Worm (Caenorhabditis elegans) whole organism, young adult: ENCODE measurements around the gene fdgt-1.

Source experiments
- F52B5.7 ChIP-seq: sonication (generic microtip); optimal IDR thresholded peaks from 2 replicates; lab custom pipeline; 2016; ENCODE audit warnings: mild to moderate bottlenecking, missing genetic modification characterization, missing compliant biosample characterization
- K12H6.12 ChIP-seq: fragments of 200-800 bp; sonication (Bioruptor generic); optimal IDR thresholded peaks from 2 replicates; lab custom pipeline; 2018; ENCODE audit warnings: mild to moderate bottlenecking, missing genetic modification characterization, missing compliant biosample characterization
- T26A5.8 ChIP-seq: sonication (generic microtip); optimal IDR thresholded peaks from 2 replicates; lab custom pipeline; 2016; ENCODE audit warnings: missing genetic modification characterization, missing compliant biosample characterization
- ama-1 ChIP-seq, 3 experiments: fragments of 150-350 bp in 1 of 3; sonication (generic microtip) in 2 of 3; optimal IDR thresholded peaks; 2 replicates each; lab custom pipeline; 2014 to 2018; ENCODE audit warnings: missing biosample characterization in 2 of 3, missing genetic modification characterization in 2 of 3, missing genetic modification reagents in 2 of 3
- attf-5 ChIP-seq: fragments of 200-800 bp; sonication (Bioruptor generic); optimal IDR thresholded peaks from 2 replicates; lab custom pipeline; 2018; ENCODE audit warnings: mild to moderate bottlenecking, missing genetic modification characterization, missing compliant biosample characterization
- ceh-91 ChIP-seq: fragments of 200-800 bp; sonication (Bioruptor generic); IDR thresholded peaks from 2 replicates; pipeline ENCODE4 v1.3.6; 2022; ENCODE audit warnings: missing genetic modification reagents, missing genetic modification characterization, missing compliant biosample characterization
- madf-8 ChIP-seq: fragments of 200-800 bp; sonication (Bioruptor generic); conservative IDR thresholded peaks from 2 replicates; pipeline ENCODE4 v1.3.6; 2022; ENCODE audit warnings: missing genetic modification reagents, missing genetic modification characterization, missing compliant biosample characterization
- mel-28 ChIP-seq: sonication (generic microtip); optimal IDR thresholded peaks from 2 replicates; lab custom pipeline; 2016; ENCODE audit warnings: borderline replicate concordance, mild to moderate bottlenecking, missing genetic modification characterization, missing compliant biosample characterization
- nhr-120 ChIP-seq: fragments of 200-800 bp; sonication (Bioruptor generic); IDR thresholded peaks from 2 replicates; pipeline ENCODE4 v1.3.6; 2022; ENCODE audit warnings: missing genetic modification characterization, missing compliant biosample characterization
- snpc-1.1 ChIP-seq: sonication (generic microtip); optimal IDR thresholded peaks from 2 replicates; lab custom pipeline; 2017; ENCODE audit warnings: missing genetic modification characterization, mild to moderate bottlenecking, missing compliant biosample characterization, antibody characterized with exemption, moderate library complexity, missing genotype, missing genetic modification reagents; ENCODE audit not compliant: insufficient read depth
- snpc-4 ChIP-seq, 5 experiments: fragments of 150-350 bp in 1 of 5; sonication (generic microtip) in 4 of 5; optimal IDR thresholded peaks; 2 replicates each; lab custom pipeline; 2014 to 2018; ENCODE audit warnings: missing genetic modification characterization in 5 of 5, missing biosample characterization in 3 of 5, antibody characterized with exemption in 2 of 5, mild to moderate bottlenecking in 2 of 5, missing compliant biosample characterization in 2 of 5, missing genotype in 2 of 5, moderate library complexity in 2 of 5, missing genetic modification reagents in 1 of 5
- sptf-2 ChIP-seq: fragments of 200-800 bp; sonication (Bioruptor generic); optimal IDR thresholded peaks from 2 replicates; lab custom pipeline; 2018; ENCODE audit warnings: mild to moderate bottlenecking, missing genetic modification characterization, missing compliant biosample characterization
- unc-130 ChIP-seq: sonication (generic microtip); optimal IDR thresholded peaks from 2 replicates; lab custom pipeline; 2016; ENCODE audit warnings: missing genetic modification reagents, missing genetic modification characterization, missing compliant biosample characterization
- unc-62 ChIP-seq: fragments of 150-350 bp; optimal IDR thresholded peaks from 2 replicates; lab custom pipeline; 2014; ENCODE audit warnings: missing biosample characterization, missing genetic modification reagents, missing genetic modification characterization

DNA sequence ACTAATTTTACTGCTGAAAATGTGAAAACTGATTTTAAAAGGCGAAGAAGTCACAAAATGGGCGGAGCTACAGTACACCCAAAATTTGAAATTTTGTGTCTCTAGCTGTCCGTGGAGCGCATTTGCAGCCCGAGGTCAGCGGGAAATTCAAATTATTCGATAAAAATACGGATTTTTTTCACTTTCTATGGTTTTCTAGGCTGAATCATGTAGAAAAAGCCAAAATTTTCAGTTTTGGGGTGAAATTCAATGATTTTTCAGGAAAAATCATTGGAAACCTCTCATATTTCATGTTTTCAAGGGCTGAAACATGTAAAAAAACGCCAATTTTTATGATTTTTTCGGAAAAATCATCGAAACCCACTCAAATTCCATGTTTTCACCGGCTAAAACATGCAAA, 13.6 kb upstream of the fdgt-1 start:
- TF ChIP-seq ama-1 (optimal IDR thresholded peaks at IDR 0.05; lab: Kevin White, UChicago) (no peak), ama-1 (GFP tag; optimal IDR thresholded peaks at IDR 0.05; lab: Kevin White, UChicago) (no peak), snpc-1.1 (tag; lab: Kevin White, UChicago) (no peak), unc-62 (no peak), sptf-2 (no peak), F52B5.7 (tag; lab: Kevin White, UChicago) (no peak), T26A5.8 (no peak), snpc-4 (GFP tag; optimal IDR thresholded peaks at IDR 0.05; lab: Kevin White, UChicago) (no peak), snpc-4 (tag; optimal IDR thresholded peaks at IDR 0.05; lab: Kevin White, UChicago) (no peak), unc-130 (GFP tag; lab: Kevin White, UChicago) (no peak), attf-5 (no peak), madf-8 (GFP tag; lab: Robert Waterston, UW) (no peak), ceh-91 (no peak), nhr-120 (GFP tag; lab: Robert Waterston, UW) (no peak), mel-28 (tag; lab: Kevin White, UChicago) (no peak), K12H6.12 (tag; lab: Kevin White, UChicago) (no peak)
